Fruit fly (Drosophila melanogaster) whole organism, embryonic: ENCODE results near the gene CG33687.
A peak's percentile ranks its signal among the peaks of the same experiment; 100 is the strongest.

Experiments
- Atf-2 ChIP-seq: fragments of 200-800 bp; sonication (Bioruptor generic); optimal IDR thresholded peaks from 2 replicates; lab custom pipeline; 2016; ENCODE audit warnings: missing biosample characterization, missing genetic modification characterization
- CG11504 ChIP-seq: fragments of 200-800 bp; sonication (Bioruptor generic); optimal IDR thresholded peaks from 3 replicates; lab custom pipeline; 2019; ENCODE audit warnings: missing biosample characterization, mild to moderate bottlenecking, missing genetic modification characterization, moderate library complexity
- CG12236 ChIP-seq: fragments of 200-800 bp; sonication (Bioruptor generic); optimal IDR thresholded peaks from 2 replicates; lab custom pipeline; 2016; ENCODE audit warnings: missing biosample characterization, missing genetic modification characterization
- CG13123 ChIP-seq: fragments of 200-800 bp; sonication (Bioruptor generic); optimal IDR thresholded peaks from 2 replicates; lab custom pipeline; 2016; ENCODE audit warnings: missing biosample characterization, missing genetic modification characterization
- CG13424 ChIP-seq: fragments of 200-800 bp; sonication (Bioruptor generic); optimal IDR thresholded peaks from 2 replicates; lab custom pipeline; 2019; ENCODE audit warnings: missing biosample characterization, mild to moderate bottlenecking, missing genetic modification characterization, moderate library complexity
- CG15601 ChIP-seq: fragments of 200-800 bp; sonication (Bioruptor generic); optimal IDR thresholded peaks from 3 replicates; lab custom pipeline; 2019; ENCODE audit warnings: missing biosample characterization, mild to moderate bottlenecking, missing genetic modification characterization, moderate library complexity
- CG18764 ChIP-seq: fragments of 200-800 bp; sonication (Bioruptor generic); optimal IDR thresholded peaks from 3 replicates; lab custom pipeline; 2016; ENCODE audit warnings: missing biosample characterization, missing genetic modification characterization
- CG2199 ChIP-seq: fragments of 200-800 bp; sonication (Bioruptor generic); IDR thresholded peaks from 3 replicates; pipeline ENCODE4 v1.3.6; 2022; ENCODE audit warnings: missing biosample characterization, missing genetic modification characterization
- CG3163 ChIP-seq: fragments of 200-800 bp; sonication (Bioruptor generic); optimal IDR thresholded peaks from 3 replicates; lab custom pipeline; 2016; ENCODE audit warnings: missing biosample characterization, missing genetic modification characterization
- CG3726 ChIP-seq: fragments of 200-800 bp; sonication (Bioruptor generic); IDR thresholded peaks from 3 replicates; pipeline ENCODE4, ENCODE4 v1.3.6; 2022; ENCODE audit warnings: missing biosample characterization, missing genetic modification characterization
- CG5245 ChIP-seq: fragments of 200-800 bp; sonication (Bioruptor generic); optimal IDR thresholded peaks from 3 replicates; lab custom pipeline; 2016; ENCODE audit warnings: missing biosample characterization, missing genetic modification characterization
- CG8290 ChIP-seq, 3 experiments: fragments of 200-800 bp; sonication (Bioruptor generic); optimal IDR thresholded peaks; 2 replicates each; lab custom pipeline; 2016 to 2019; ENCODE audit warnings: missing biosample characterization in 3 of 3, missing genetic modification characterization in 3 of 3, mild to moderate bottlenecking in 2 of 3, moderate library complexity in 1 of 3
- CG8388 ChIP-seq: fragments of 200-800 bp; sonication (Bioruptor generic); optimal IDR thresholded peaks from 2 replicates; lab custom pipeline; 2019; ENCODE audit warnings: missing biosample characterization, mild to moderate bottlenecking, missing genetic modification characterization, moderate library complexity
- CG9727 ChIP-seq: fragments of 200-800 bp; sonication (Bioruptor generic); optimal IDR thresholded peaks from 3 replicates; lab custom pipeline; 2017; ENCODE audit warnings: missing biosample characterization, mild to moderate bottlenecking, missing genetic modification characterization
- CG9817 ChIP-seq: fragments of 200-800 bp; sonication (Bioruptor generic); optimal IDR thresholded peaks from 2 replicates; lab custom pipeline; 2018; ENCODE audit warnings: missing biosample characterization, mild to moderate bottlenecking, missing genetic modification characterization, moderate library complexity
- Deaf1 ChIP-seq: fragments of 200-800 bp; optimal IDR thresholded peaks from 3 replicates; lab custom pipeline; 2019; ENCODE audit warnings: missing biosample characterization, mild to moderate bottlenecking, missing genetic modification characterization, moderate library complexity
- E2f2 ChIP-seq: fragments of 200-800 bp; sonication (Bioruptor generic); IDR thresholded peaks from 2 replicates; pipeline ENCODE4 v1.3.6; 2022; ENCODE audit warnings: missing biosample characterization, missing genetic modification characterization
- Fer2 ChIP-seq: fragments of 200-800 bp; sonication (Bioruptor generic); optimal IDR thresholded peaks from 2 replicates; lab custom pipeline; 2018; ENCODE audit warnings: missing biosample characterization, mild to moderate bottlenecking, missing genetic modification characterization, moderate library complexity
- HLH3B ChIP-seq: fragments of 200-800 bp; sonication (Bioruptor generic); IDR thresholded peaks from 2 replicates; pipeline ENCODE4 v1.3.6; 2022; ENCODE audit warnings: missing biosample characterization, missing genetic modification characterization
- HmgD ChIP-seq: fragments of 200-800 bp; sonication (Bioruptor generic); optimal IDR thresholded peaks from 3 replicates; lab custom pipeline; 2016; ENCODE audit warnings: missing biosample characterization, missing genetic modification characterization
- Hmx ChIP-seq: fragments of 200-800 bp; sonication (Bioruptor generic); optimal IDR thresholded peaks from 2 replicates; lab custom pipeline; 2016; ENCODE audit warnings: missing biosample characterization, missing genetic modification characterization
- Lpt ChIP-seq: fragments of >200 bp; optimal IDR thresholded peaks from 2 replicates; lab custom pipeline; 2018; ENCODE audit warnings: missing biosample characterization, missing genetic modification characterization
- Nf-YC ChIP-seq: fragments of 200-800 bp; optimal IDR thresholded peaks from 3 replicates; lab custom pipeline; 2019; ENCODE audit warnings: missing biosample characterization, mild to moderate bottlenecking, missing genetic modification characterization, moderate library complexity
- NfI ChIP-seq: fragments of 200-800 bp; sonication (Bioruptor generic); optimal IDR thresholded peaks from 3 replicates; lab custom pipeline; 2018; ENCODE audit warnings: missing biosample characterization, mild to moderate bottlenecking, missing genetic modification characterization, moderate library complexity
- Ravus ChIP-seq: fragments of 200-800 bp; sonication (Bioruptor generic); IDR thresholded peaks from 2 replicates; pipeline ENCODE4 v1.3.6; 2022; ENCODE audit warnings: missing biosample characterization, missing genetic modification characterization
- Stat92E ChIP-seq, 3 experiments: fragments of >200 bp in 2 of 3; fragments of 200-800 bp in 1 of 3; sonication (Bioruptor generic) in 1 of 3; optimal IDR thresholded peaks; 2 replicates each; lab custom pipeline; 2017 to 2019; ENCODE audit warnings: missing biosample characterization in 3 of 3, missing genetic modification characterization in 3 of 3, mild to moderate bottlenecking in 1 of 3, moderate library complexity in 1 of 3
- Trl ChIP-seq, 3 experiments: fragments of >200 bp in 2 of 3; fragments of 200-800 bp in 1 of 3; sonication (Bioruptor generic) in 1 of 3; optimal IDR thresholded peaks; 2 replicates in 1 of 3; 3 replicates in 2 of 3; lab custom pipeline; 2016 to 2017; ENCODE audit warnings: missing biosample characterization in 1 of 3, missing genetic modification characterization in 1 of 3
- abd-A ChIP-seq: fragments of 200-800 bp; sonication (Bioruptor generic); optimal IDR thresholded peaks from 3 replicates; lab custom pipeline; 2019; ENCODE audit warnings: missing biosample characterization, mild to moderate bottlenecking, missing genetic modification characterization, moderate library complexity
- cg ChIP-seq: fragments of 200-800 bp; sonication (Bioruptor generic); optimal IDR thresholded peaks from 3 replicates; lab custom pipeline; 2019; ENCODE audit warnings: missing biosample characterization, mild to moderate bottlenecking, missing genetic modification characterization, moderate library complexity
- ci ChIP-seq: fragments of 200-800 bp; sonication (Bioruptor generic); IDR thresholded peaks from 3 replicates; pipeline ENCODE4 v1.3.6; 2022; ENCODE audit warnings: missing biosample characterization, missing genetic modification characterization
- croc ChIP-seq: fragments of 200-800 bp; sonication (Bioruptor generic); conservative IDR thresholded peaks from 3 replicates; pipeline ENCODE4 v1.3.6; 2022; ENCODE audit warnings: missing biosample characterization, missing genetic modification characterization
- crol ChIP-seq: fragments of 200-800 bp; sonication (Bioruptor generic); IDR thresholded peaks from 2 replicates; pipeline ENCODE4 v1.3.6; 2022; ENCODE audit warnings: missing biosample characterization, missing genetic modification characterization
- ewg ChIP-seq: fragments of 200-800 bp; sonication (Bioruptor generic); optimal IDR thresholded peaks from 3 replicates; lab custom pipeline; 2017; ENCODE audit warnings: mild to moderate bottlenecking, missing biosample characterization, missing genetic modification reagents, missing genetic modification characterization
- fd102C ChIP-seq: fragments of 200-800 bp; sonication (Bioruptor generic); optimal IDR thresholded peaks from 2 replicates; lab custom pipeline; 2018; ENCODE audit warnings: missing biosample characterization, mild to moderate bottlenecking, missing genetic modification characterization, moderate library complexity
- gro ChIP-seq: fragments of 200-800 bp; sonication (Bioruptor generic); optimal IDR thresholded peaks from 2 replicates; lab custom pipeline; 2016; ENCODE audit warnings: missing biosample characterization, missing genetic modification characterization
- insv ChIP-seq, 2 experiments: fragments of 200-800 bp; sonication (Bioruptor generic); optimal IDR thresholded peaks; 3 replicates each; lab custom pipeline; 2016 to 2018; ENCODE audit warnings: missing biosample characterization in 2 of 2, missing genetic modification characterization in 2 of 2
- lilli ChIP-seq: fragments of 200-800 bp; sonication (Bioruptor generic); optimal IDR thresholded peaks from 3 replicates; lab custom pipeline; 2016; ENCODE audit warnings: missing biosample characterization, missing genetic modification characterization
- lov ChIP-seq, 2 experiments: fragments of 200-800 bp in 1 of 2; fragments of >200 bp in 1 of 2; sonication (Bioruptor generic) in 1 of 2; IDR thresholded peaks in 1 of 2; optimal IDR thresholded peaks in 1 of 2; 2 replicates in 1 of 2; 3 replicates in 1 of 2; pipeline versions ENCODE4 v1.3.6 to Lab custom; 2017 to 2022; ENCODE audit warnings: missing biosample characterization in 1 of 2, missing genetic modification characterization in 1 of 2
- pnt ChIP-seq: fragments of 200-800 bp; sonication (Bioruptor generic); optimal IDR thresholded peaks from 3 replicates; lab custom pipeline; 2016; ENCODE audit warnings: missing biosample characterization, missing genetic modification characterization
- pros ChIP-seq: fragments of 200-800 bp; sonication (Bioruptor generic); optimal IDR thresholded peaks from 3 replicates; lab custom pipeline; 2019; ENCODE audit warnings: missing biosample characterization, mild to moderate bottlenecking, missing genetic modification characterization, moderate library complexity
- seq ChIP-seq: fragments of 200-800 bp; sonication (Bioruptor generic); IDR thresholded peaks from 2 replicates; pipeline ENCODE4 v1.3.6; 2022; ENCODE audit warnings: missing biosample characterization, missing genetic modification characterization
- sna ChIP-seq: fragments of 200-800 bp; sonication (Bioruptor generic); IDR thresholded peaks from 2 replicates; pipeline ENCODE4 v1.3.6; 2022; ENCODE audit warnings: missing biosample characterization, missing genetic modification characterization; ENCODE audit not compliant: partially characterized antibody
- so ChIP-seq: fragments of 200-800 bp; sonication (Bioruptor generic); IDR thresholded peaks from 3 replicates; pipeline ENCODE4 v1.3.6; 2022; ENCODE audit warnings: missing biosample characterization, missing genetic modification characterization
- sqz ChIP-seq: fragments of 200-800 bp; sonication (Bioruptor generic); optimal IDR thresholded peaks from 3 replicates; lab custom pipeline; 2018; ENCODE audit warnings: missing biosample characterization, mild to moderate bottlenecking, missing genetic modification characterization
- unpg ChIP-seq: fragments of 200-800 bp; sonication (Bioruptor generic); optimal IDR thresholded peaks from 3 replicates; lab custom pipeline; 2018; ENCODE audit warnings: missing biosample characterization, mild to moderate bottlenecking, missing genetic modification characterization, moderate library complexity
- vvl ChIP-seq: fragments of 200-800 bp; sonication (Bioruptor generic); IDR thresholded peaks from 2 replicates; pipeline ENCODE4 v1.3.6; 2022; ENCODE audit warnings: missing biosample characterization, missing genetic modification characterization
- zf30C ChIP-seq: fragments of 200-800 bp; sonication (Bioruptor generic); optimal IDR thresholded peaks from 3 replicates; lab custom pipeline; 2018; ENCODE audit warnings: missing biosample characterization, mild to moderate bottlenecking, missing genetic modification characterization

Gene CG33687

DNA sequence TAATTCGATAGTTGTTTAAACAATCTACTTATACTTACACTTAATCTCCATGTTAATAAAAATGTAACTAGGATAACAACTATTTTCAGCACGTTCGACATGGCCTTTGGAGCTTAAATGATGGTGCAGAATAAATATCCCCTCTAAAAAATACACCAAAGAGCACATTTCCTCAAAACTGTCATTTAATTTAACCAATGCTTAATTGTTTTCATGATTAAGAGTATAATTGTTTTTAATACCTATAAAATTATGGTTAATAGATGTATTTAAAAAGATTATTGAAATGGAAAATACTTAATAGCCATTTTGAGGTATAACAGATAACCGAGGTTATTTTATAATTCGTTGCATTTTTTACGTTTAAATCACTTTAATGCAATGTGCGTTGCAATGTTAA, 26.4 kb upstream of the CG33687 start, which contains the start of gene CG33795:
TSS of gene CG33795 (minus strand) at position 101 of the 400 bp plus-strand sequence.
- no peak for TF ChIP-seq CG3163
- TF ChIP-seq CG13424: no peak
- TF ChIP-seq so (GFP tag; lab: Robert Waterston, UW): no peak

DNA sequence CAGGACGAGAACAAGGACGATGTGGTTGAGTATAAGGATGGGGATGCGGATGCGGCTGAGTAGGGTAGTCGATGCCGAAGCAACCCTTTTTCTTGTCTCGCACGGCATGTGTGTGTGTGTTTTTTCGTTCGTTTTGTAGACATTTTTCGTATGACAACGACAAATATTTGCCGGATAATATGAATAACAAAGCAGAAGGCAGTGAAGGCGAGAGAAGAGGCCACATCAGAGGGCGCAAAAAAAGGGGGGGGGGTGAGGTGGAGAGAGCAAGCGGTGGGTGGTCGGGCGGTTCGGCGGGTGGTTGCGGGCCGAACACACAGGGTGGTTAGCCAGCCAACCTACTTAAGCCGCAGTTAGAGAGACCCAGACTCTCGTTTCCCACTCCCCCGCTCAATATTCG, 25.3 kb upstream of the CG33687 start:
- TF ChIP-seq Ravus (GFP tag; lab: Robert Waterston, UW): no peak
- no peak for TF ChIP-seq CG8290 (GFP tag; optimal IDR thresholded peaks at IDR 0.05; lab: Kevin White, UChicago)
- TF ChIP-seq CG8290 (tag; optimal IDR thresholded peaks at IDR 0.05; lab: Kevin White, UChicago): peak in 1 of 2 experiments; percentile 6
- 0 out of 2 replicates have a peak, but pooled peaks have one; percentile 35 for TF ChIP-seq seq (GFP tag; lab: Robert Waterston, UW)
- TF ChIP-seq gro (GFP tag; lab: Kevin White, UChicago): no peak
- TF ChIP-seq CG5245 (GFP tag; lab: Kevin White, UChicago): no peak
- no peak for TF ChIP-seq lov (optimal IDR thresholded peaks at IDR 0.05; lab: Kevin White, UChicago)
- no peak for TF ChIP-seq lov (GFP tag; IDR thresholded peaks at IDR 0.05; lab: Robert Waterston, UW)
- no peak for TF ChIP-seq NfI (GFP tag; lab: Kevin White, UChicago)
- no peak for TF ChIP-seq ewg (GFP tag; lab: Kevin White, UChicago)
- peak in 1 of 2 experiments; percentile 18 for TF ChIP-seq Trl (optimal IDR thresholded peaks at IDR 0.05; lab: Kevin White, UChicago)
- no peak for TF ChIP-seq Trl (GFP tag; optimal IDR thresholded peaks at IDR 0.05; lab: Kevin White, UChicago)
- TF ChIP-seq zf30C (GFP tag; lab: Kevin White, UChicago): no peak
- peak; percentile 85 for TF ChIP-seq pros
- TF ChIP-seq abd-A (tag; lab: Kevin White, UChicago): peak; percentile 30
- no peak for TF ChIP-seq CG18764 (GFP tag; lab: Kevin White, UChicago)
- no peak for TF ChIP-seq CG15601 (tag; lab: Kevin White, UChicago)
- TF ChIP-seq ci: 0 out of 3 replicates have a peak, but pooled peaks have one; percentile 22
- no peak for TF ChIP-seq lilli (GFP tag; lab: Kevin White, UChicago)
- peak; percentile 85 for TF ChIP-seq crol
- peak; percentile 14 for TF ChIP-seq Deaf1 (tag; lab: Kevin White, UChicago)
- TF ChIP-seq CG3726 (GFP tag; lab: Robert Waterston, UW): no peak
- no peak for TF ChIP-seq Lpt
- TF ChIP-seq CG11504 (tag; lab: Kevin White, UChicago): no peak
- no peak for TF ChIP-seq CG8388 (GFP tag; lab: Kevin White, UChicago)
- TF ChIP-seq HLH3B (GFP tag; lab: Robert Waterston, UW): no peak
- no peak for TF ChIP-seq CG9727 (GFP tag; lab: Kevin White, UChicago)
- no peak for TF ChIP-seq HmgD (GFP tag; lab: Kevin White, UChicago)

DNA sequence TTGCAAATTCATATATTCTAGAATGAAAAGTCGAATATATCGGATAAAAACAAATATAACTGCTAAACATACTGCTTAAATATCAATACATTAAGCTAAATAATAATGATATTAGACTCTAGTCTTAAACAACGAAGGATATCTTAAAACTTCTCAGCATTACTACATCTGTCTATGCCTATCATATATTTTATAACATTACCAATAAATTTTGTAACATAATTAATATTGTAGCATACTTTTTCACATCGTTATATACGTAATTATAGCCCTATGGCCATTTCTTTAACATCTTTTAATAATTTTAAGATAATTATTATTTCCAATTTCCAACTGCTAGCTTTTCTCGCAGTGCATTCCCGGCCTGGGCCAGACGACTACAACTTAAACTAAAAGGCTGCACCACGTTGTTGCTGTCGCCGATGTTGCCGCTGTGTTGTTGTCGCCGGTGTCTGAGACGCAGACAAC, 24.8 kb upstream of the CG33687 start:
- TF ChIP-seq CG12236 (GFP tag; lab: Kevin White, UChicago): no peak
- no peak for TF ChIP-seq insv (GFP tag; optimal IDR thresholded peaks at IDR 0.05; lab: Kevin White, UChicago)
- no peak for TF ChIP-seq CG13123 (GFP tag; lab: Kevin White, UChicago)
- no peak for TF ChIP-seq Fer2
- TF ChIP-seq CG3163: no peak
- TF ChIP-seq Nf-YC (tag; lab: Kevin White, UChicago): peak; percentile 6
- TF ChIP-seq Hmx (GFP tag; lab: Kevin White, UChicago): no peak
- no peak for TF ChIP-seq E2f2
- TF ChIP-seq CG9727 (GFP tag; lab: Kevin White, UChicago): peak; percentile 50
- no peak for TF ChIP-seq CG9817 (tag; lab: Kevin White, UChicago)
- TF ChIP-seq pnt (GFP tag; lab: Kevin White, UChicago): no peak
- TF ChIP-seq sna (GFP tag; lab: Robert Waterston, UW): no peak
- no peak for TF ChIP-seq sqz (GFP tag; lab: Kevin White, UChicago)
- TF ChIP-seq Stat92E (GFP tag; optimal IDR thresholded peaks at IDR 0.05; lab: Kevin White, UChicago): no peak
- no peak for TF ChIP-seq vvl (GFP tag; lab: Robert Waterston, UW)
- no peak for TF ChIP-seq croc (GFP tag; lab: Robert Waterston, UW)
- no peak for TF ChIP-seq fd102C (GFP tag; lab: Kevin White, UChicago)
- no peak for TF ChIP-seq cg (GFP tag; lab: Kevin White, UChicago)
- TF ChIP-seq unpg (GFP tag; lab: Kevin White, UChicago): peak; percentile 17
- TF ChIP-seq CG2199 (GFP tag; lab: Robert Waterston, UW): no peak
- TF ChIP-seq Atf-2: no peak
